Fruit fly (Drosophila melanogaster): ENCODE data around the gene PolD3.

PolD3 gene

DNA sequence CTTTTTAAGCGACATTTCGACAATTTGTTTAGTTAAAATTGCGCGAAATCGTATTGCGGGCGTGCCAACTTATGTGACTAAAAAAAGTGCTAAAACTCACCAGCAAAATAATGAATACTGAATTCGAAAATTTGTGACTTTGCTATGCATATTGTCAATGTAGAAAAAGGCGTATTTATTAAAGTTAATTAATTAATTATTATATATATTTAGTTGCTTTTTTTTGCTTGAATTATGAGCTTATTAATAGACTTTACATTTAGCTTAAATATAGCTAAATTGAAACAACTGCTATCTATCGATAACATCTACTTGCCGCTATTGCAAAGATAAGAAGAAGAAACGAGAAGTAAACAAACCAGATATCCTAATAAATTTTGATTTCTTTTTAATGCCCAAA, at the start of gene PolD3, which contains the start of gene Uxt:
PolD3 (minus strand) TSS at position 56 of the 400 bp plus-strand sequence.
Uxt (plus strand) TSS at position 333 of the 400 bp plus-strand sequence.
- TF ChIP-seq Crg-1 (GFP tag; optimal IDR thresholded peaks at IDR 0.05): no peak
- TF ChIP-seq Clk (GFP tag; optimal IDR thresholded peaks at IDR 0.05): no peak

DNA sequence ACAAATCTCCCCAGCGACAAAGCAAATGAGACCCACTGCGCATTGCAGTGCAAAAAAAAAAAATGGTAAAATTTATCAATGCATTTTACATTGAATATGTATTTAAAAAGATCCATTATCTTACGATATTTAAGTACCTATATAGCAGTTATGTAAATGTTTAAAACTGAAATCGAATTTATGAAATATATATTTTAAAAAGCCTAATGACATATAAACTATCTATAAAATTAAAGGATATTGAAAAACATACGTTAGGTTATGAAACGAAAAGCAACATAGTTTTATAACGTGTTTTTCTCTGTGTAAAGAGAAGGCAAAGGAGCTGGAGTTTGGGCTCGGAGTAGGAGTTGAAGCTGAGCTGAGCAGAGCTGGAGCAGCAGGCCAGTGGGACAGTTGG, 48.3 kb upstream of the PolD3 start:
- TF ChIP-seq cnc (optimal IDR thresholded peaks at IDR 0.05): no peak
- TF ChIP-seq Hr96 (GFP tag; optimal IDR thresholded peaks at IDR 0.05): no peak
- no peak for TF ChIP-seq ovo (GFP tag; optimal IDR thresholded peaks at IDR 0.05)
- no peak for TF ChIP-seq Clk (GFP tag; optimal IDR thresholded peaks at IDR 0.05)
- no peak for TF ChIP-seq CG14711 (tag; optimal IDR thresholded peaks at IDR 0.05)
- TF ChIP-seq CG12768 (GFP tag; optimal IDR thresholded peaks at IDR 0.05): no peak
- no peak for TF ChIP-seq Crg-1 (GFP tag; optimal IDR thresholded peaks at IDR 0.05)
- TF ChIP-seq CG5204 (GFP tag; optimal IDR thresholded peaks at IDR 0.05): no peak
- TF ChIP-seq CG7045 (GFP tag; optimal IDR thresholded peaks at IDR 0.05): no peak
- TF ChIP-seq tj (GFP tag; optimal IDR thresholded peaks at IDR 0.05): no peak
- TF ChIP-seq CG1620 (GFP tag; optimal IDR thresholded peaks at IDR 0.05): no peak
- no peak for TF ChIP-seq CG7101 (tag; optimal IDR thresholded peaks at IDR 0.05)
- no peak for TF ChIP-seq kay (GFP tag; ENCODE audit: borderline replicate concordance)
- TF ChIP-seq CG11617 (GFP tag; optimal IDR thresholded peaks at IDR 0.05): no peak
- no peak for TF ChIP-seq bab1 (GFP tag; optimal IDR thresholded peaks at IDR 0.05)
- no peak for TF ChIP-seq CG33017 (tag; optimal IDR thresholded peaks at IDR 0.05)
- no peak for TF ChIP-seq Mnt (GFP tag; optimal IDR thresholded peaks at IDR 0.05)

DNA sequence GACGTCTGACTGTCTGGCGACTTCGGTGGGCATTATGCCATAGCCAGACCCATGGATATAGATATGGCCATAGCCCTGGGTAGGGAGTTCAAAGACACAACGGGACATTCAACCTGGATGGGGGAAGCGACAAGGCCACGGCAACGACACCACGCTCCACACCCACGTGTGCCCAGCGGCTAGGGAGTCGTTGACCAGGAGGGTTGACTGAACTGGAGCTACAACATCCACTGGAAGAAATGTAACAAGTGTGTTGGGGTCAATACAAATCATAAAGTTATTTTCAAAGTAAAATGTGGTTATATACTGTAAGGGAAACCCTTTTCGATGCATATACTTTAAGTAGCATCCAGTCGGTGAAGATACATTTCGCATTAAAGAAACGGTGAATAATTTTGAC, 45.7 kb upstream of the PolD3 start:
- TF ChIP-seq CG11617 (GFP tag; optimal IDR thresholded peaks at IDR 0.05) (no peak), CG1620 (GFP tag; optimal IDR thresholded peaks at IDR 0.05) (no peak), tj (GFP tag; optimal IDR thresholded peaks at IDR 0.05) (no peak), Hr96 (GFP tag; optimal IDR thresholded peaks at IDR 0.05) (no peak), cnc (optimal IDR thresholded peaks at IDR 0.05) (no peak), CG12768 (GFP tag; optimal IDR thresholded peaks at IDR 0.05) (no peak), kay (GFP tag; ENCODE audit: borderline replicate concordance) (no peak), ovo (GFP tag; optimal IDR thresholded peaks at IDR 0.05) (no peak), Crg-1 (GFP tag; optimal IDR thresholded peaks at IDR 0.05) (no peak), Clk (GFP tag; optimal IDR thresholded peaks at IDR 0.05) (no peak), bab1 (GFP tag; optimal IDR thresholded peaks at IDR 0.05) (no peak), pad (GFP tag; optimal IDR thresholded peaks at IDR 0.05) (no peak), Mnt (GFP tag; optimal IDR thresholded peaks at IDR 0.05) (no peak), cic (GFP tag; optimal IDR thresholded peaks at IDR 0.05) (no peak), toe (GFP tag; optimal IDR thresholded peaks at IDR 0.05) (no peak), CG7101 (tag; optimal IDR thresholded peaks at IDR 0.05) (no peak), CG5204 (GFP tag; optimal IDR thresholded peaks at IDR 0.05) (no peak), CG14711 (tag; optimal IDR thresholded peaks at IDR 0.05) (no peak), CG33017 (tag; optimal IDR thresholded peaks at IDR 0.05) (no peak), CG7045 (GFP tag; optimal IDR thresholded peaks at IDR 0.05) (no peak)

DNA sequence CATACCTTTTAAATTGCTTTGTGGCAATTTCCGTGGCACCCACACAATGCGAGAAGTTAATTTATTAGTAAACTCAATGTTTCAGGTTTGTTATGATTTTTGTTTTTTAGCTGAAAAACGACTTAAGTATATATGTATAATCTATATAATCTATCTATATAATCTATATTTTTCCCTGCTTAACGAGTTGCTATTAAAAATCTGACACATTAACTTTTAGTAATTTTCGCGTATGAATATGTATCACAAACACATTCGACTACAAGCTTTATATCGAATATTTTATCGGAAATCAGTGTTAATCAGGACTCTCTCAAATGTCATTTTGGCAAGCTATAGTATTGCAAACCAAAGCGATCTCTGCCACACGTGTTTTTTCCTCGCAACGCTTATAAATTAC, 41.4 kb upstream of the PolD3 start, which contains the start of gene CG15262:
CG15262 (plus strand) TSS at position 301 of the 400 bp plus-strand sequence.
- TF ChIP-seq CG12768 (GFP tag; optimal IDR thresholded peaks at IDR 0.05) (no peak), Hr96 (GFP tag; optimal IDR thresholded peaks at IDR 0.05) (no peak), Crg-1 (GFP tag; optimal IDR thresholded peaks at IDR 0.05) (no peak), ovo (GFP tag; optimal IDR thresholded peaks at IDR 0.05) (no peak), toe (GFP tag; optimal IDR thresholded peaks at IDR 0.05) (no peak), tj (GFP tag; optimal IDR thresholded peaks at IDR 0.05) (no peak), pad (GFP tag; optimal IDR thresholded peaks at IDR 0.05) (no peak), bab1 (GFP tag; optimal IDR thresholded peaks at IDR 0.05) (no peak), Clk (GFP tag; optimal IDR thresholded peaks at IDR 0.05) (no peak), CG33017 (tag; optimal IDR thresholded peaks at IDR 0.05) (no peak), kay (GFP tag; ENCODE audit: borderline replicate concordance) (no peak), CG5204 (GFP tag; optimal IDR thresholded peaks at IDR 0.05) (no peak), cnc (optimal IDR thresholded peaks at IDR 0.05) (no peak), CG1620 (GFP tag; optimal IDR thresholded peaks at IDR 0.05) (no peak), cic (GFP tag; optimal IDR thresholded peaks at IDR 0.05) (no peak), CG7101 (tag; optimal IDR thresholded peaks at IDR 0.05) (no peak), CG7045 (GFP tag; optimal IDR thresholded peaks at IDR 0.05) (no peak), Mnt (GFP tag; optimal IDR thresholded peaks at IDR 0.05) (no peak)

DNA sequence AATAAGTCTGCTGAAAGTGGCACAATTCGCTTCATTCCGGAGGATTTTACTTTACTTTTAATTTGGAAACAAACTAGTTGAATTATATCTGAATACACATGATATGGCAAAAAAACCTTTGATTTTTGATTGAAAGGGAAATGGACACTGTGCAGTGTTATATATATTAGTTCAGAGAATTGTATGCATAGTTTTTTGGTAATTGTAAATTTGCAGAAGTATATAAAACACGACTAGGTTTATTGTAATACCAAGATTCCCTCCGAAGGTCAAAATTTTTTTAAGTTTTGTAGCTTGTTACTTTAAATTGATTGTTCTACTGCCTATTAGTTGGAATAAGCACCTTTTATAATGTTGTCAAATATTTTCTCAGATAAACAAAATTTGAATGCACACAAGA, 36.0 kb upstream of the PolD3 start, which contains the start of gene CG15260:
CG15260 (minus strand) TSS at position 101 of the 400 bp plus-strand sequence.
- TF ChIP-seq cic (GFP tag; optimal IDR thresholded peaks at IDR 0.05) (no peak), CG33017 (tag; optimal IDR thresholded peaks at IDR 0.05) (no peak), CG5204 (GFP tag; optimal IDR thresholded peaks at IDR 0.05) (no peak), pad (GFP tag; optimal IDR thresholded peaks at IDR 0.05) (no peak), cnc (optimal IDR thresholded peaks at IDR 0.05) (no peak), bab1 (GFP tag; optimal IDR thresholded peaks at IDR 0.05) (no peak), toe (GFP tag; optimal IDR thresholded peaks at IDR 0.05) (no peak), CG7101 (tag; optimal IDR thresholded peaks at IDR 0.05) (no peak), CG11617 (GFP tag; optimal IDR thresholded peaks at IDR 0.05) (no peak), Hr96 (GFP tag; optimal IDR thresholded peaks at IDR 0.05) (no peak), Mnt (GFP tag; optimal IDR thresholded peaks at IDR 0.05) (no peak), Crg-1 (GFP tag; optimal IDR thresholded peaks at IDR 0.05) (no peak), CG1620 (GFP tag; optimal IDR thresholded peaks at IDR 0.05) (no peak)

DNA sequence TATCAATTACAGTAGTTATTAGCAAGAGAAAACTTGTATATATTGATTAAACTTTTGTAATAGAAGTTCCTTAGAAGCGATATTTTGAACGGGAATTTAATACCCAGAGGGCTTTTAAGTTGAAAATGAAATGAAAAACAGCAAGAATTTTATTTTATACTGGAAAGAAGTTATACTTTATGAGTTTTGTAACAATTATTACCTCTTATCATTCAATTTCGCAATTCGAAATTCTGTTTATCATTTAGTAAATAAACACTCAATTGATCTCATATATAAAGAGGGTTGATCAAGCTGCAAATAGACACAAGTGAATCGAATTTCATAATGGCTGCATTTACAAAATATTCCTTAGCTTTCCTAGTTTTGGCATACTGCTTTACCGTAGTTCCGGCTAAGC, 28.6 kb upstream of the PolD3 start, which contains the start of gene CG15263:
CG15263 (plus strand) TSS at position 301 of the 400 bp plus-strand sequence.
- TF ChIP-seq toe (GFP tag; optimal IDR thresholded peaks at IDR 0.05) (no peak), kay (GFP tag; ENCODE audit: borderline replicate concordance) (no peak), cnc (optimal IDR thresholded peaks at IDR 0.05) (no peak), cic (GFP tag; optimal IDR thresholded peaks at IDR 0.05) (no peak), CG12768 (GFP tag; optimal IDR thresholded peaks at IDR 0.05) (no peak), CG14711 (tag; optimal IDR thresholded peaks at IDR 0.05) (no peak), CG5204 (GFP tag; optimal IDR thresholded peaks at IDR 0.05) (no peak), CG33017 (tag; optimal IDR thresholded peaks at IDR 0.05) (no peak), bab1 (GFP tag; optimal IDR thresholded peaks at IDR 0.05) (no peak), CG1620 (GFP tag; optimal IDR thresholded peaks at IDR 0.05) (no peak), Clk (GFP tag; optimal IDR thresholded peaks at IDR 0.05) (no peak), Hr96 (GFP tag; optimal IDR thresholded peaks at IDR 0.05) (no peak), ovo (GFP tag; optimal IDR thresholded peaks at IDR 0.05) (no peak), tj (GFP tag; optimal IDR thresholded peaks at IDR 0.05) (no peak), Mnt (GFP tag; optimal IDR thresholded peaks at IDR 0.05) (no peak), pad (GFP tag; optimal IDR thresholded peaks at IDR 0.05) (no peak), Crg-1 (GFP tag; optimal IDR thresholded peaks at IDR 0.05) (no peak), CG7101 (tag; optimal IDR thresholded peaks at IDR 0.05) (no peak), CG7045 (GFP tag; optimal IDR thresholded peaks at IDR 0.05) (no peak)
